Worm (Caenorhabditis elegans): Measurements from ENCODE around the gene idpb-5.

DNA sequence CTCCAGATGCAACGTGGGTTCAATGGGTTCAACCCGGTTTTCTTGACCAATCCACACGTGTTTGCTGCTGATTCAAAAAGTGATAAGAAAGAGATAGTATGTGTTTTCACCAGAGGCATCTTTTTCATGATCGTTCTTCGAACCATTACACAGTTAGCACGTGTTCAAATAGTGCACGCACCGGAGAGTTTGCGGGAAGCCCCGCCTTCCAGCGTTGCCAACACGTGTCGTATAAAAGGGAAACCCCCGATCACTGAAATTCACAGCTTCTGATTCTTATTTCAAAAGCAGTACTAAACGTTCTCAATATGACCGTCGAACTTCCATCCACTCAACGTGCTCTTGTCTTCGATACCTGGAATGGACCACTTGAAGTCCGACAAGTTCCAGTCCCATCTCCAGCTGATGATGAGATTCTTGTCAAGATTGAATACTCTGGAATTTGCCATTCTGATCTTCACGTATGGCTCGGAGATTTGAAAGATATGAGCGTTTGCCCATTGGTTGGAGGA lies 48.7 kb downstream of the idpb-5 start, which contains the start of gene adh-1:
- TF ChIP-seq tbx-11 (GFP tag; IDR thresholded peaks at IDR 0.05) (no peak), ceh-36 (tag; optimal IDR thresholded peaks at IDR 0.05) (no peak), scrt-1 (GFP tag; IDR thresholded peaks at IDR 0.05) (no peak), pes-1 (GFP tag; IDR thresholded peaks at IDR 0.05) (no peak), flt-1 (GFP tag; IDR thresholded peaks at IDR 0.05) (no peak), B0310.2 (tag; optimal IDR thresholded peaks at IDR 0.05) (no peak), ceh-13 (GFP tag; optimal IDR thresholded peaks at IDR 0.05) (no peak), ama-1 (optimal IDR thresholded peaks at IDR 0.05) (no peak), tbx-37 (GFP tag; conservative IDR thresholded peaks at IDR 0.05) (no peak), hmg-4 (GFP tag; optimal IDR thresholded peaks at IDR 0.05) (no peak), hmbx-1 (tag; optimal IDR thresholded peaks at IDR 0.05) (no peak), aly-1 (tag; optimal IDR thresholded peaks at IDR 0.05) (no peak)

Data from whole organism, early embryonic.